Worm (Caenorhabditis elegans) whole organism, L4/young adult: Measurements from ENCODE around the gene tsfm-1.

Experiments
- W03F9.2 ChIP-seq: fragments of 150-350 bp; optimal IDR thresholded peaks from 2 replicates; lab custom pipeline; 2014; ENCODE audit warnings: missing biosample characterization, missing genetic modification characterization
- dao-5 ChIP-seq: sonication (generic microtip); optimal IDR thresholded peaks from 2 replicates; lab custom pipeline; 2016; ENCODE audit warnings: missing genotype, missing genetic modification characterization, moderate library complexity, missing compliant biosample characterization
- him-1 ChIP-seq: sonication (generic microtip); optimal IDR thresholded peaks from 2 replicates; lab custom pipeline; 2016; ENCODE audit warnings: missing genotype, missing genetic modification reagents, missing genetic modification characterization, missing compliant biosample characterization

ce11 chrV:12294091-12294490 is 22.7 kb upstream of the tsfm-1 start:
- TF ChIP-seq dao-5 (no peak), him-1 (tag; lab: Kevin White, UChicago) (no peak), W03F9.2 (no peak)
